Fruit fly (Drosophila melanogaster): ENCODE results near the gene BobA.

BobA gene

dm6 chr3L:14982675-14983084 is 36.8 kb upstream of the BobA start, which contains the start of gene CG5114 (continued):
- TF ChIP-seq phol (tag; optimal IDR thresholded peaks at IDR 0.05) (peak; percentile 68), Fer2 (tag; optimal IDR thresholded peaks at IDR 0.05) (no peak), nmo (GFP tag; optimal IDR thresholded peaks at IDR 0.05) (peak; percentile 66), CG7786 (GFP tag; optimal IDR thresholded peaks at IDR 0.05) (peak; percentile 35), chn (GFP tag; optimal IDR thresholded peaks at IDR 0.05) (no peak), dimm (GFP tag; IDR thresholded peaks at IDR 0.05) (no peak), CG12769 (tag; optimal IDR thresholded peaks at IDR 0.05) (peak; percentile 65), fd3F (GFP tag; optimal IDR thresholded peaks at IDR 0.05) (no peak), shn (GFP tag; optimal IDR thresholded peaks at IDR 0.05) (peak; percentile 2), her (GFP tag; optimal IDR thresholded peaks at IDR 0.05) (peak; percentile 60), CG12744 (GFP tag; optimal IDR thresholded peaks at IDR 0.05) (peak; percentile 3), CG15269 (tag; optimal IDR thresholded peaks at IDR 0.05) (peak; percentile 23), CG4820 (GFP tag; optimal IDR thresholded peaks at IDR 0.05) (peak; percentile 29), CG13894 (tag; optimal IDR thresholded peaks at IDR 0.05) (peak; percentile 65), jigr1 (GFP tag; IDR thresholded peaks at IDR 0.05) (no peak), B-H2 (GFP tag; optimal IDR thresholded peaks at IDR 0.05) (peak; percentile 84), Doc3 (GFP tag; IDR thresholded peaks at IDR 0.05; ENCODE audit: partially characterized antibody) (peak; percentile 82), ara (GFP tag; IDR thresholded peaks at IDR 0.05) (0 out of 2 replicates have a peak, but pooled peaks have one; percentile 31), D (optimal IDR thresholded peaks at IDR 0.05) (peak; percentile 78), D (GFP tag; optimal IDR thresholded peaks at IDR 0.05) (no peak), CG2199 (GFP tag; IDR thresholded peaks at IDR 0.05) (0 out of 3 replicates have a peak, but pooled peaks have one; percentile 15), CG34376 (GFP tag; optimal IDR thresholded peaks at IDR 0.05) (peak; percentile 19), CG5180 (GFP tag; optimal IDR thresholded peaks at IDR 0.05) (no peak), CG14441 (GFP tag; IDR thresholded peaks at IDR 0.05) (peak; percentile 38; the same call in 1 of the 2 replicates), esg (GFP tag; conservative IDR thresholded peaks at IDR 0.05) (no peak), CG5953 (GFP tag; IDR thresholded peaks at IDR 0.05) (no peak), CG9437 (GFP tag; optimal IDR thresholded peaks at IDR 0.05) (peak; percentile 61), ems (GFP tag; optimal IDR thresholded peaks at IDR 0.05) (peak; percentile 24), CG9817 (tag; optimal IDR thresholded peaks at IDR 0.05) (peak; percentile 22), ranshi (GFP tag; IDR thresholded peaks at IDR 0.05) (no peak), danr (GFP tag; IDR thresholded peaks at IDR 0.05) (no peak), Opbp (GFP tag; IDR thresholded peaks at IDR 0.05; ENCODE audit: partially characterized antibody) (peak; percentile 94), unpg (GFP tag; optimal IDR thresholded peaks at IDR 0.05) (peak; percentile 31), bbx (GFP tag; IDR thresholded peaks at IDR 0.05; ENCODE audit: partially characterized antibody) (peak; percentile 93), crc (GFP tag; optimal IDR thresholded peaks at IDR 0.05) (no peak), CG2120 (GFP tag; optimal IDR thresholded peaks at IDR 0.05) (peak; percentile 62), otp (GFP tag; IDR thresholded peaks at IDR 0.05) (no peak), Ets97D (GFP tag; optimal IDR thresholded peaks at IDR 0.05) (peak; percentile 85), CHES-1-like (GFP tag; optimal IDR thresholded peaks at IDR 0.05) (peak; percentile 50), CG9727 (GFP tag; optimal IDR thresholded peaks at IDR 0.05) (no peak), CG30403 (GFP tag; optimal IDR thresholded peaks at IDR 0.05) (peak; percentile 50), knrl (GFP tag; IDR thresholded peaks at IDR 0.05; ENCODE audit: partially characterized antibody) (peak; percentile 87), amos (GFP tag; IDR thresholded peaks at IDR 0.05; ENCODE audit: partially characterized antibody) (peak; percentile 95), tx (GFP tag; optimal IDR thresholded peaks at IDR 0.05) (peak; percentile 43), tgo (GFP tag; IDR thresholded peaks at IDR 0.05) (no peak), Scr (GFP tag; IDR thresholded peaks at IDR 0.05; ENCODE audit: partially characterized antibody) (peak; percentile 88), CG1832 (GFP tag; optimal IDR thresholded peaks at IDR 0.05) (no peak), Sox100B (GFP tag; optimal IDR thresholded peaks at IDR 0.05) (no peak), Lim3 (GFP tag; IDR thresholded peaks at IDR 0.05) (no peak), run (tag; optimal IDR thresholded peaks at IDR 0.05) (no peak), mld (GFP tag; IDR thresholded peaks at IDR 0.05; ENCODE audit: partially characterized antibody) (peak; percentile 58; the same call in 1 of the 3 replicates)
